Worm (Caenorhabditis elegans) whole organism, young adult: ENCODE measurements around the gene egl-38.

Experiments used
- B0035.1 ChIP-seq: sonication (generic microtip); optimal IDR thresholded peaks from 2 replicates; lab custom pipeline; 2016; ENCODE audit warnings: missing genetic modification characterization, mild to moderate bottlenecking, missing compliant biosample characterization, missing genotype, missing genetic modification reagents
- B0261.1 ChIP-seq: sonication (generic microtip); optimal IDR thresholded peaks from 2 replicates; lab custom pipeline; 2016; ENCODE audit warnings: mild to moderate bottlenecking, missing genetic modification characterization, moderate library complexity, missing compliant biosample characterization
- F39B2.1 ChIP-seq: fragments of 200-800 bp; sonication (Bioruptor generic); IDR thresholded peaks from 2 replicates; pipeline ENCODE4 v1.3.6; 2022; ENCODE audit warnings: missing genetic modification reagents, missing genetic modification characterization, missing compliant biosample characterization
- F49E8.2 ChIP-seq: sonication (generic microtip); optimal IDR thresholded peaks from 3 replicates; lab custom pipeline; 2017; ENCODE audit warnings: missing genetic modification characterization, mild to moderate bottlenecking, missing compliant biosample characterization, antibody characterized with exemption, moderate library complexity; ENCODE audit not compliant: insufficient read depth
- K11D2.4 ChIP-seq: fragments of 200-800 bp; sonication (Bioruptor generic); IDR thresholded peaks from 2 replicates; pipeline ENCODE4 v1.3.6; 2022; ENCODE audit warnings: missing genetic modification reagents, missing genetic modification characterization, missing compliant biosample characterization
- K12H6.12 ChIP-seq: fragments of 200-800 bp; sonication (Bioruptor generic); optimal IDR thresholded peaks from 2 replicates; lab custom pipeline; 2018; ENCODE audit warnings: mild to moderate bottlenecking, missing genetic modification characterization, missing compliant biosample characterization
- Y56A3A.18 ChIP-seq: fragments of 200-800 bp; sonication (Bioruptor generic); IDR thresholded peaks from 2 replicates; pipeline ENCODE4 v1.3.6; 2022; ENCODE audit warnings: missing genetic modification reagents, missing genetic modification characterization, missing compliant biosample characterization
- aptf-2 ChIP-seq: fragments of 200-800 bp; sonication (Bioruptor generic); conservative IDR thresholded peaks from 2 replicates; pipeline ENCODE4 v1.3.6; 2022; ENCODE audit warnings: missing genetic modification reagents, missing genetic modification characterization, missing compliant biosample characterization
- aptf-3 ChIP-seq: fragments of 200-800 bp; sonication (Bioruptor generic); IDR thresholded peaks from 2 replicates; pipeline ENCODE4 v1.3.6; 2022; ENCODE audit warnings: missing genetic modification characterization, missing compliant biosample characterization
- attf-3 ChIP-seq: fragments of 200-800 bp; sonication (Bioruptor generic); conservative IDR thresholded peaks from 2 replicates; pipeline ENCODE4 v1.3.6; 2022; ENCODE audit warnings: missing genetic modification reagents, missing genetic modification characterization, missing compliant biosample characterization
- attf-5 ChIP-seq: fragments of 200-800 bp; sonication (Bioruptor generic); optimal IDR thresholded peaks from 2 replicates; lab custom pipeline; 2018; ENCODE audit warnings: mild to moderate bottlenecking, missing genetic modification characterization, missing compliant biosample characterization
- bed-1 ChIP-seq: fragments of 200-800 bp; sonication (Bioruptor generic); IDR thresholded peaks from 2 replicates; pipeline ENCODE4 v1.3.6; 2022; ENCODE audit warnings: missing genetic modification reagents, missing genetic modification characterization, missing compliant biosample characterization
- bed-2 ChIP-seq: fragments of 200-800 bp; sonication (Bioruptor generic); IDR thresholded peaks from 2 replicates; pipeline ENCODE4 v1.3.6; 2022; ENCODE audit warnings: missing genetic modification reagents, missing genetic modification characterization, missing compliant biosample characterization
- ceh-100 ChIP-seq: fragments of 200-800 bp; sonication (Bioruptor generic); IDR thresholded peaks from 2 replicates; pipeline ENCODE4 v1.3.6; 2022; ENCODE audit warnings: missing genetic modification reagents, missing genetic modification characterization, missing compliant biosample characterization
- ceh-27 ChIP-seq: fragments of 200-800 bp; sonication (Bioruptor generic); optimal IDR thresholded peaks from 2 replicates; lab custom pipeline; 2018; ENCODE audit warnings: mild to moderate bottlenecking, missing genetic modification characterization, moderate library complexity, missing compliant biosample characterization
- ceh-40 ChIP-seq: fragments of 200-800 bp; sonication (Bioruptor generic); IDR thresholded peaks from 2 replicates; pipeline ENCODE4 v1.3.6; 2022; ENCODE audit warnings: missing genetic modification characterization, missing compliant biosample characterization
- ceh-91 ChIP-seq: fragments of 200-800 bp; sonication (Bioruptor generic); IDR thresholded peaks from 2 replicates; pipeline ENCODE4 v1.3.6; 2022; ENCODE audit warnings: missing genetic modification reagents, missing genetic modification characterization, missing compliant biosample characterization
- chd-7 ChIP-seq: sonication (generic microtip); optimal IDR thresholded peaks from 2 replicates; lab custom pipeline; 2016; ENCODE audit warnings: mild to moderate bottlenecking, missing genetic modification characterization, moderate library complexity, missing compliant biosample characterization
- dpff-1 ChIP-seq: sonication (generic microtip); optimal IDR thresholded peaks from 2 replicates; lab custom pipeline; 2017; ENCODE audit warnings: mild to moderate bottlenecking, missing genetic modification characterization, missing compliant biosample characterization
- dpl-1 ChIP-seq: fragments of 150-350 bp; optimal IDR thresholded peaks from 2 replicates; lab custom pipeline; 2014; ENCODE audit warnings: missing biosample characterization, missing genetic modification reagents, missing genetic modification characterization
- ekl-4 ChIP-seq: fragments of 200-800 bp; sonication (Bioruptor generic); IDR thresholded peaks from 2 replicates; pipeline ENCODE4 v1.3.6; 2022; ENCODE audit warnings: missing genetic modification reagents, missing genetic modification characterization, missing compliant biosample characterization
- ets-4 ChIP-seq: fragments of 200-800 bp; sonication (Bioruptor generic); optimal IDR thresholded peaks from 2 replicates; lab custom pipeline; 2018; ENCODE audit warnings: mild to moderate bottlenecking, missing genetic modification characterization, missing compliant biosample characterization
- hsf-1 ChIP-seq: fragments of 200-800 bp; sonication (Bioruptor generic); IDR thresholded peaks from 2 replicates; pipeline ENCODE4 v1.3.6; 2022; ENCODE audit warnings: missing genetic modification reagents, missing genetic modification characterization, missing compliant biosample characterization
- let-526 ChIP-seq: fragments of 200-800 bp; sonication (Bioruptor generic); IDR thresholded peaks from 2 replicates; pipeline ENCODE4 v1.3.6; 2022; ENCODE audit warnings: missing genetic modification reagents, missing genetic modification characterization, missing compliant biosample characterization
- let-607 ChIP-seq, 2 experiments: fragments of 200-800 bp in 1 of 2; sonication (Bioruptor generic) in 1 of 2; sonication (generic microtip) in 1 of 2; optimal IDR thresholded peaks; 2 replicates each; lab custom pipeline; 2016 to 2018; ENCODE audit warnings: mild to moderate bottlenecking in 2 of 2, missing compliant biosample characterization in 2 of 2, missing genetic modification characterization in 2 of 2, moderate library complexity in 2 of 2, missing genotype in 1 of 2
- lin-35 ChIP-seq, 3 experiments: fragments of 150-350 bp in 2 of 3; sonication (generic microtip) in 1 of 3; optimal IDR thresholded peaks; 2 replicates each; lab custom pipeline; 2014 to 2018; ENCODE audit warnings: missing biosample characterization in 3 of 3, missing genetic modification characterization in 3 of 3, missing genetic modification reagents in 3 of 3
- lsy-27 ChIP-seq: sonication (generic microtip); optimal IDR thresholded peaks from 2 replicates; lab custom pipeline; 2017; ENCODE audit warnings: missing genetic modification characterization, mild to moderate bottlenecking, missing compliant biosample characterization, antibody characterized with exemption, missing genotype, borderline replicate concordance; ENCODE audit not compliant: insufficient read depth
- madf-10 ChIP-seq: sonication (generic microtip); optimal IDR thresholded peaks from 2 replicates; lab custom pipeline; 2016; ENCODE audit warnings: mild to moderate bottlenecking, missing genetic modification characterization, missing compliant biosample characterization
- madf-6 ChIP-seq: fragments of 200-800 bp; sonication (Bioruptor generic); IDR thresholded peaks from 2 replicates; pipeline ENCODE4 v1.3.6; 2022; ENCODE audit warnings: missing genetic modification reagents, missing genetic modification characterization, missing compliant biosample characterization
- madf-8 ChIP-seq: fragments of 200-800 bp; sonication (Bioruptor generic); conservative IDR thresholded peaks from 2 replicates; pipeline ENCODE4 v1.3.6; 2022; ENCODE audit warnings: missing genetic modification reagents, missing genetic modification characterization, missing compliant biosample characterization
- mel-28 ChIP-seq: sonication (generic microtip); optimal IDR thresholded peaks from 2 replicates; lab custom pipeline; 2016; ENCODE audit warnings: borderline replicate concordance, mild to moderate bottlenecking, missing genetic modification characterization, missing compliant biosample characterization
- mes-4 ChIP-seq: sonication (generic microtip); optimal IDR thresholded peaks from 2 replicates; lab custom pipeline; 2016; ENCODE audit warnings: missing genotype, missing genetic modification characterization, missing compliant biosample characterization
- nfya-2 ChIP-seq: fragments of 200-800 bp; sonication (Bioruptor generic); IDR thresholded peaks from 2 replicates; pipeline ENCODE4 v1.3.6; 2022; ENCODE audit warnings: missing genetic modification reagents, missing genetic modification characterization, missing compliant biosample characterization
- nfyb-1 ChIP-seq: fragments of 200-800 bp; sonication (Bioruptor generic); IDR thresholded peaks from 2 replicates; pipeline ENCODE4 v1.3.6; 2022; ENCODE audit warnings: missing genetic modification reagents, missing genetic modification characterization, missing compliant biosample characterization
- nhr-27 ChIP-seq: fragments of 200-800 bp; sonication (Bioruptor generic); optimal IDR thresholded peaks from 2 replicates; lab custom pipeline; 2018; ENCODE audit warnings: mild to moderate bottlenecking, missing genetic modification characterization, moderate library complexity, missing compliant biosample characterization
- rpc-1 ChIP-seq, 2 experiments: fragments of 150-350 bp in 1 of 2; sonication (generic microtip) in 1 of 2; optimal IDR thresholded peaks; 2 replicates each; lab custom pipeline; 2014 to 2018; ENCODE audit warnings: missing biosample characterization in 1 of 2, missing genetic modification characterization in 1 of 2, missing genetic modification reagents in 1 of 2, missing genotype in 1 of 2
- sdz-38 ChIP-seq: sonication (generic microtip); optimal IDR thresholded peaks from 2 replicates; lab custom pipeline; 2016; ENCODE audit warnings: missing genotype, missing genetic modification characterization, missing compliant biosample characterization
- snpc-3.4 ChIP-seq: sonication (generic microtip); optimal IDR thresholded peaks from 2 replicates; lab custom pipeline; 2017; ENCODE audit warnings: missing genetic modification characterization, mild to moderate bottlenecking, missing compliant biosample characterization, antibody characterized with exemption, moderate library complexity, missing genotype, missing genetic modification reagents
- snpc-4 ChIP-seq, 5 experiments: fragments of 150-350 bp in 1 of 5; sonication (generic microtip) in 4 of 5; optimal IDR thresholded peaks; 2 replicates each; lab custom pipeline; 2014 to 2018; ENCODE audit warnings: missing genetic modification characterization in 5 of 5, missing biosample characterization in 3 of 5, antibody characterized with exemption in 2 of 5, mild to moderate bottlenecking in 2 of 5, missing compliant biosample characterization in 2 of 5, missing genotype in 2 of 5, moderate library complexity in 2 of 5, missing genetic modification reagents in 1 of 5
- somi-1 ChIP-seq: fragments of 200-800 bp; sonication (Bioruptor generic); optimal IDR thresholded peaks from 2 replicates; lab custom pipeline; 2018; ENCODE audit warnings: mild to moderate bottlenecking, missing genetic modification characterization, missing compliant biosample characterization
- sptf-2 ChIP-seq: fragments of 200-800 bp; sonication (Bioruptor generic); optimal IDR thresholded peaks from 2 replicates; lab custom pipeline; 2018; ENCODE audit warnings: mild to moderate bottlenecking, missing genetic modification characterization, missing compliant biosample characterization
- tbp1 ChIP-seq: fragments of 200-800 bp; sonication (Bioruptor generic); optimal IDR thresholded peaks from 2 replicates; lab custom pipeline; 2018; ENCODE audit warnings: mild to moderate bottlenecking, missing genetic modification characterization, missing compliant biosample characterization
- tbx-9 ChIP-seq: sonication (generic microtip); optimal IDR thresholded peaks from 2 replicates; lab custom pipeline; 2016; ENCODE audit warnings: borderline replicate concordance, missing genetic modification characterization, inconsistent platforms, missing compliant biosample characterization
- xnd-1 ChIP-seq: sonication (generic microtip); optimal IDR thresholded peaks from 2 replicates; lab custom pipeline; 2016; ENCODE audit warnings: missing genotype, missing genetic modification reagents, missing genetic modification characterization, missing compliant biosample characterization
- zfh-2 ChIP-seq: fragments of 200-800 bp; sonication (Bioruptor generic); conservative IDR thresholded peaks from 2 replicates; pipeline ENCODE4 v1.3.6; 2022; ENCODE audit warnings: missing genetic modification reagents, missing genetic modification characterization, missing compliant biosample characterization
- ztf-18 ChIP-seq: sonication (generic microtip); optimal IDR thresholded peaks from 2 replicates; lab custom pipeline; 2016; ENCODE audit warnings: missing genotype, mild to moderate bottlenecking, missing genetic modification characterization, missing compliant biosample characterization
- ztf-28 ChIP-seq: fragments of 200-800 bp; sonication (Bioruptor generic); IDR thresholded peaks from 2 replicates; pipeline ENCODE4 v1.3.6; 2022; ENCODE audit warnings: missing genetic modification reagents, missing genetic modification characterization, missing compliant biosample characterization

Gene egl-38

ce11 chrIV:10151439-10151997, 41.2 kb upstream of the egl-38 start, which contains the start of gene copg-1:
Gene copg-1, plus strand, starts transcription at chrIV:10151947.
- no peak for TF ChIP-seq snpc-3.4 (tag; lab: Kevin White, UChicago)
- no peak for TF ChIP-seq rpc-1 (optimal IDR thresholded peaks at IDR 0.05; lab: Kevin White, UChicago)
- TF ChIP-seq rpc-1 (tag; optimal IDR thresholded peaks at IDR 0.05; lab: Kevin White, UChicago) = no peak
- TF ChIP-seq nfyb-1 (GFP tag; lab: Robert Waterston, UW) = no peak
- peak; percentile 58; the same call in 1 of the 2 replicates for TF ChIP-seq madf-6
- no peak for TF ChIP-seq bed-2 (GFP tag; lab: Robert Waterston, UW)
- no peak for TF ChIP-seq sdz-38 (tag; lab: Kevin White, UChicago)
- no peak for TF ChIP-seq F39B2.1 (GFP tag; lab: Robert Waterston, UW)
- no peak for TF ChIP-seq sptf-2
- TF ChIP-seq aptf-2 = no peak
- no peak for TF ChIP-seq ceh-27 (GFP tag; lab: Kevin White, UChicago)
- TF ChIP-seq mel-28 = no peak
- no peak for TF ChIP-seq tbx-9 (tag; lab: Kevin White, UChicago)
- peak; percentile 24 for TF ChIP-seq dpl-1 (GFP tag; lab: Kevin White, UChicago)
- TF ChIP-seq chd-7 = no peak
- TF ChIP-seq ztf-28 (GFP tag; lab: Robert Waterston, UW) = no peak
- no peak for TF ChIP-seq B0035.1 (tag; lab: Kevin White, UChicago)
- no peak for TF ChIP-seq aptf-3
- TF ChIP-seq attf-3 (GFP tag; lab: Robert Waterston, UW) = no peak
- TF ChIP-seq attf-5 = peak; percentile 18
- no peak for TF ChIP-seq F49E8.2
- no peak for TF ChIP-seq hsf-1 (GFP tag; lab: Robert Waterston, UW)
- no peak for TF ChIP-seq somi-1 (GFP tag; lab: Kevin White, UChicago)
- TF ChIP-seq ztf-18 (tag; lab: Kevin White, UChicago) = no peak
- TF ChIP-seq bed-1 (GFP tag; lab: Robert Waterston, UW) = no peak
- TF ChIP-seq K12H6.12 (tag; lab: Kevin White, UChicago) = peak; percentile 22
- no peak for TF ChIP-seq lsy-27 (tag; lab: Kevin White, UChicago)
- TF ChIP-seq tbp1 (GFP tag; lab: Kevin White, UChicago) = peak; percentile 14
- TF ChIP-seq B0261.1 (tag; lab: Kevin White, UChicago) = no peak
- no peak for TF ChIP-seq K11D2.4 (GFP tag; lab: Robert Waterston, UW)
- TF ChIP-seq dpff-1 (tag; lab: Kevin White, UChicago) = no peak
- no peak for TF ChIP-seq mes-4
- TF ChIP-seq xnd-1 (tag; lab: Kevin White, UChicago) = no peak
- TF ChIP-seq nfya-2 = no peak
- no peak for TF ChIP-seq let-526 (GFP tag; lab: Robert Waterston, UW)
- TF ChIP-seq ekl-4 (GFP tag; lab: Robert Waterston, UW) = no peak
- no peak for TF ChIP-seq ceh-40 (GFP tag; lab: Robert Waterston, UW)
- no peak for TF ChIP-seq madf-10
- TF ChIP-seq ets-4 (GFP tag; lab: Kevin White, UChicago) = no peak
- 0 out of 2 replicates have a peak, but pooled peaks have one; percentile 6 for TF ChIP-seq madf-8 (GFP tag; lab: Robert Waterston, UW)
- TF ChIP-seq let-607 (tag; optimal IDR thresholded peaks at IDR 0.05; lab: Kevin White, UChicago) = peak; percentile 67 to 87
- no peak for TF ChIP-seq nhr-27 (tag; lab: Kevin White, UChicago)
- TF ChIP-seq lin-35 (GFP tag; optimal IDR thresholded peaks at IDR 0.05; lab: Kevin White, UChicago) = peak in 1 of 3 experiments; percentile 16
- no peak for TF ChIP-seq ceh-100
- TF ChIP-seq zfh-2 (GFP tag; lab: Robert Waterston, UW) = no peak
- peak; percentile 4 for TF ChIP-seq snpc-4 (GFP tag; optimal IDR thresholded peaks at IDR 0.05; lab: Kevin White, UChicago)
- peak in 2 of 4 experiments; percentile 0 to 12 for TF ChIP-seq snpc-4 (tag; optimal IDR thresholded peaks at IDR 0.05; lab: Kevin White, UChicago)
- no peak for TF ChIP-seq ceh-91 (GFP tag; lab: Robert Waterston, UW)
- no peak for TF ChIP-seq Y56A3A.18 (GFP tag; lab: Robert Waterston, UW)
